Worm (Caenorhabditis elegans) whole organism, L1 larva: Measurements from ENCODE around the gene degl-1.

Source experiments
- elt-2 ChIP-seq: sonication (generic microtip); optimal IDR thresholded peaks from 2 replicates; lab custom pipeline; 2016; ENCODE audit warnings: missing genetic modification characterization, mild to moderate bottlenecking, inconsistent platforms, missing compliant biosample characterization, missing genetic modification reagents
- fkh-4 ChIP-seq: sonication (generic microtip); optimal IDR thresholded peaks from 2 replicates; lab custom pipeline; 2016; ENCODE audit warnings: missing compliant biosample characterization, missing genetic modification characterization, borderline replicate concordance
- lin-14 ChIP-seq: fragments of 200-800 bp; sonication (Bioruptor generic); optimal IDR thresholded peaks from 2 replicates; lab custom pipeline; 2018; ENCODE audit warnings: mild to moderate bottlenecking, missing genetic modification characterization, moderate library complexity, missing compliant biosample characterization
- lin-35 ChIP-seq, 2 experiments: fragments of 150-350 bp; optimal IDR thresholded peaks; 2 replicates each; lab custom pipeline; 2014; ENCODE audit warnings: missing biosample characterization in 2 of 2, missing genetic modification characterization in 2 of 2, missing genetic modification reagents in 2 of 2
- lir-3 ChIP-seq: sonication (generic microtip); optimal IDR thresholded peaks from 2 replicates; lab custom pipeline; 2016; ENCODE audit warnings: mild to moderate bottlenecking, missing genetic modification characterization, moderate library complexity, missing compliant biosample characterization; ENCODE audit not compliant: poor library complexity
- mdl-1 ChIP-seq, 2 experiments: fragments of 150-350 bp; optimal IDR thresholded peaks; 2 replicates each; lab custom pipeline; 2014 to 2017; ENCODE audit warnings: missing biosample characterization in 2 of 2, missing genetic modification characterization in 2 of 2, inconsistent platforms in 1 of 2
- mef-2 ChIP-seq: fragments of 150-350 bp; optimal IDR thresholded peaks from 2 replicates; lab custom pipeline; 2014; ENCODE audit warnings: missing biosample characterization, missing genetic modification characterization
- nhr-12 ChIP-seq: sonication (generic microtip); optimal IDR thresholded peaks from 2 replicates; lab custom pipeline; 2017; ENCODE audit warnings: missing biosample characterization, missing genetic modification characterization
- nhr-237 ChIP-seq: fragments of 150-350 bp; optimal IDR thresholded peaks from 2 replicates; lab custom pipeline; 2014; ENCODE audit warnings: missing biosample characterization, missing genetic modification characterization
- nhr-76 ChIP-seq: sonication (generic microtip); optimal IDR thresholded peaks from 2 replicates; lab custom pipeline; 2017; ENCODE audit warnings: missing biosample characterization, missing genetic modification characterization
- nhr-90 ChIP-seq: sonication (generic microtip); optimal IDR thresholded peaks from 2 replicates; lab custom pipeline; 2016; ENCODE audit warnings: mild to moderate bottlenecking, missing genetic modification characterization, missing compliant biosample characterization; ENCODE audit not compliant: poor library complexity
- pag-3 ChIP-seq: sonication (generic microtip); optimal IDR thresholded peaks from 2 replicates; lab custom pipeline; 2017; ENCODE audit warnings: missing genetic modification characterization, mild to moderate bottlenecking, missing compliant biosample characterization, antibody characterized with exemption, borderline replicate concordance; ENCODE audit not compliant: insufficient read depth
- pqm-1 ChIP-seq: sonication (generic microtip); optimal IDR thresholded peaks from 3 replicates; lab custom pipeline; 2017; ENCODE audit warnings: missing biosample characterization, missing genetic modification characterization
- rnt-1 ChIP-seq: sonication (generic microtip); optimal IDR thresholded peaks from 2 replicates; lab custom pipeline; 2016; ENCODE audit warnings: mild to moderate bottlenecking, missing genetic modification characterization, moderate library complexity, missing compliant biosample characterization
- snu-23 ChIP-seq: sonication (generic microtip); optimal IDR thresholded peaks from 2 replicates; lab custom pipeline; 2016; ENCODE audit warnings: missing genetic modification characterization, missing compliant biosample characterization
- sox-4 ChIP-seq: sonication (generic microtip); optimal IDR thresholded peaks from 2 replicates; lab custom pipeline; 2016; ENCODE audit warnings: missing genetic modification characterization, missing compliant biosample characterization
- sptf-1 ChIP-seq: fragments of 150-350 bp; optimal IDR thresholded peaks from 2 replicates; lab custom pipeline; 2014; ENCODE audit warnings: missing biosample characterization, missing genetic modification characterization
- tbx-2 ChIP-seq: sonication (generic microtip); optimal IDR thresholded peaks from 2 replicates; lab custom pipeline; 2016; ENCODE audit warnings: missing genetic modification characterization, missing compliant biosample characterization
- vab-15 ChIP-seq: sonication (generic microtip); optimal IDR thresholded peaks from 2 replicates; lab custom pipeline; 2017; ENCODE audit warnings: missing genotype, mild to moderate bottlenecking, missing genetic modification characterization, missing compliant biosample characterization

The degl-1 gene

ce11 chrIV:14729272-14729671 is 42.0 kb downstream of the degl-1 start:
- no peak for TF ChIP-seq tbx-2
- TF ChIP-seq snu-23: no peak
- TF ChIP-seq sptf-1: no peak
- no peak for TF ChIP-seq nhr-76
- no peak for TF ChIP-seq lir-3
- no peak for TF ChIP-seq lin-35 (GFP tag; optimal IDR thresholded peaks at IDR 0.05; lab: Kevin White, UChicago)

ce11 chrIV:14728225-14728624 is 43.0 kb downstream of the degl-1 start, which contains the start of gene Y57G11C.42:
Gene Y57G11C.42, plus strand, starts transcription at chrIV:14728525.
- TF ChIP-seq pag-3 (no peak), nhr-237 (tag; lab: Kevin White, UChicago) (no peak), nhr-12 (tag; lab: Kevin White, UChicago) (no peak), sox-4 (tag; lab: Kevin White, UChicago) (no peak), nhr-90 (no peak), mef-2 (tag; lab: Kevin White, UChicago) (no peak), fkh-4 (tag; lab: Kevin White, UChicago) (no peak), rnt-1 (tag; lab: Kevin White, UChicago) (no peak), lin-35 (GFP tag; optimal IDR thresholded peaks at IDR 0.05; lab: Kevin White, UChicago) (no peak), elt-2 (tag; lab: Kevin White, UChicago) (no peak), vab-15 (no peak), mdl-1 (tag; optimal IDR thresholded peaks at IDR 0.05; lab: Kevin White, UChicago) (no peak), lir-3 (no peak), pqm-1 (no peak), lin-14 (GFP tag; lab: Kevin White, UChicago) (no peak)
